Worm (Caenorhabditis elegans) whole organism, L2 larva: ENCODE data around the gene C44B7.7.

Experiments
- C34F6.9 ChIP-seq: fragments of 150-350 bp; optimal IDR thresholded peaks from 2 replicates; lab custom pipeline; 2014; ENCODE audit warnings: missing biosample characterization, missing genetic modification characterization
- F13H6.1 ChIP-seq: sonication (generic microtip); optimal IDR thresholded peaks from 2 replicates; lab custom pipeline; 2016; ENCODE audit warnings: missing genetic modification characterization, missing compliant biosample characterization
- R02D3.7 ChIP-seq: fragments of 150-350 bp; optimal IDR thresholded peaks from 2 replicates; lab custom pipeline; 2014; ENCODE audit warnings: missing biosample characterization, missing genetic modification characterization
- Y55F3AM.14 ChIP-seq: fragments of 200-800 bp; sonication (Bioruptor generic); optimal IDR thresholded peaks from 2 replicates; lab custom pipeline; 2018; ENCODE audit warnings: mild to moderate bottlenecking, missing genetic modification characterization, missing compliant biosample characterization
- ZK546.5 ChIP-seq: sonication (generic microtip); optimal IDR thresholded peaks from 2 replicates; lab custom pipeline; 2017; ENCODE audit warnings: missing biosample characterization, missing genetic modification characterization
- alr-1 ChIP-seq: fragments of 150-350 bp; optimal IDR thresholded peaks from 2 replicates; lab custom pipeline; 2014; ENCODE audit warnings: missing biosample characterization, missing genetic modification characterization
- ama-1 ChIP-seq: fragments of 150-350 bp; optimal IDR thresholded peaks from 2 replicates; lab custom pipeline; 2018; ENCODE audit warnings: inconsistent platforms
- blmp-1 ChIP-seq: sonication (generic microtip); optimal IDR thresholded peaks from 2 replicates; lab custom pipeline; 2017; ENCODE audit warnings: missing genetic modification characterization, mild to moderate bottlenecking, missing compliant biosample characterization, antibody characterized with exemption, moderate library complexity; ENCODE audit not compliant: insufficient read depth
- ceh-16 ChIP-seq: fragments of 150-350 bp; optimal IDR thresholded peaks from 2 replicates; lab custom pipeline; 2014; ENCODE audit warnings: missing biosample characterization, missing genetic modification characterization
- ceh-82 ChIP-seq: fragments of 150-350 bp; optimal IDR thresholded peaks from 2 replicates; lab custom pipeline; 2014; ENCODE audit warnings: missing biosample characterization, missing genetic modification characterization
- crh-2 ChIP-seq: sonication (generic microtip); optimal IDR thresholded peaks from 2 replicates; lab custom pipeline; 2017; ENCODE audit warnings: missing biosample characterization, missing genetic modification characterization
- dmd-4 ChIP-seq: sonication (generic microtip); optimal IDR thresholded peaks from 2 replicates; lab custom pipeline; 2017; ENCODE audit warnings: missing biosample characterization, missing genetic modification characterization
- egl-27 ChIP-seq: sonication (generic microtip); optimal IDR thresholded peaks from 3 replicates; lab custom pipeline; 2017; ENCODE audit warnings: missing biosample characterization, missing genetic modification reagents, missing genetic modification characterization
- elt-1 ChIP-seq: fragments of 150-350 bp; optimal IDR thresholded peaks from 2 replicates; lab custom pipeline; 2014; ENCODE audit warnings: missing biosample characterization, missing genetic modification characterization
- elt-3 ChIP-seq: sonication (generic microtip); optimal IDR thresholded peaks from 2 replicates; lab custom pipeline; 2017; ENCODE audit warnings: missing biosample characterization, missing genetic modification characterization
- fos-1 ChIP-seq: fragments of 150-350 bp; optimal IDR thresholded peaks from 2 replicates; lab custom pipeline; 2014; ENCODE audit warnings: missing biosample characterization, missing genetic modification characterization
- gmeb-1 ChIP-seq: fragments of 150-350 bp; optimal IDR thresholded peaks from 2 replicates; lab custom pipeline; 2014; ENCODE audit warnings: missing biosample characterization, missing genetic modification characterization
- lin-11 ChIP-seq: fragments of 150-350 bp; sonication (generic microtip); optimal IDR thresholded peaks from 2 replicates; lab custom pipeline; 2014; ENCODE audit warnings: missing biosample characterization, missing genetic modification characterization, inconsistent platforms, mixed read lengths
- lin-13 ChIP-seq: fragments of 150-350 bp; optimal IDR thresholded peaks from 2 replicates; lab custom pipeline; 2014; ENCODE audit warnings: missing biosample characterization, missing genetic modification reagents, missing genetic modification characterization
- lin-39 ChIP-seq: fragments of 150-350 bp; optimal IDR thresholded peaks from 2 replicates; lab custom pipeline; 2014; ENCODE audit warnings: missing biosample characterization, missing genetic modification reagents, missing genetic modification characterization
- lsy-2 ChIP-seq, 2 experiments: fragments of 150-350 bp in 1 of 2; sonication (generic microtip) in 1 of 2; optimal IDR thresholded peaks; 2 replicates each; lab custom pipeline; 2014 to 2017; ENCODE audit warnings: missing biosample characterization in 2 of 2, missing genetic modification characterization in 2 of 2
- mab-5 ChIP-seq: fragments of 150-350 bp; optimal IDR thresholded peaks from 2 replicates; lab custom pipeline; 2014; ENCODE audit warnings: missing biosample characterization, missing genetic modification characterization
- mbf-1 ChIP-seq: sonication (generic microtip); optimal IDR thresholded peaks from 2 replicates; lab custom pipeline; 2017; ENCODE audit warnings: missing biosample characterization, missing genetic modification characterization
- mdl-1 ChIP-seq, 2 experiments: fragments of 150-350 bp in 1 of 2; sonication (generic microtip) in 1 of 2; optimal IDR thresholded peaks; 2 replicates each; lab custom pipeline; 2017; ENCODE audit warnings: missing biosample characterization in 2 of 2, missing genetic modification characterization in 2 of 2
- nhr-12 ChIP-seq: fragments of 150-350 bp; optimal IDR thresholded peaks from 2 replicates; lab custom pipeline; 2014; ENCODE audit warnings: missing biosample characterization, missing genetic modification characterization
- nhr-129 ChIP-seq: fragments of 150-350 bp; optimal IDR thresholded peaks from 2 replicates; lab custom pipeline; 2014; ENCODE audit warnings: missing biosample characterization, missing genetic modification characterization
- nhr-23 ChIP-seq: fragments of 150-350 bp; optimal IDR thresholded peaks from 2 replicates; lab custom pipeline; 2014; ENCODE audit warnings: missing biosample characterization, missing genetic modification reagents, missing genetic modification characterization
- nhr-237 ChIP-seq: fragments of 150-350 bp; optimal IDR thresholded peaks from 2 replicates; lab custom pipeline; 2014; ENCODE audit warnings: missing biosample characterization, missing genetic modification characterization
- nhr-25 ChIP-seq: fragments of 150-350 bp; sonication (generic microtip); optimal IDR thresholded peaks from 3 replicates; lab custom pipeline; 2014; ENCODE audit warnings: missing biosample characterization, missing genetic modification characterization
- nhr-6 ChIP-seq: fragments of 150-350 bp; optimal IDR thresholded peaks from 2 replicates; lab custom pipeline; 2014; ENCODE audit warnings: missing biosample characterization, missing genetic modification characterization
- nhr-77 ChIP-seq: fragments of 150-350 bp; optimal IDR thresholded peaks from 2 replicates; lab custom pipeline; 2014; ENCODE audit warnings: missing biosample characterization, missing genetic modification characterization
- sem-4 ChIP-seq: fragments of 150-350 bp; optimal IDR thresholded peaks from 2 replicates; lab custom pipeline; 2014; ENCODE audit warnings: missing biosample characterization, missing genetic modification reagents, missing genetic modification characterization
- skn-1 ChIP-seq: sonication (generic microtip); optimal IDR thresholded peaks from 2 replicates; lab custom pipeline; 2017; ENCODE audit warnings: missing biosample characterization, missing genetic modification characterization
- sma-3 ChIP-seq: sonication (generic microtip); optimal IDR thresholded peaks from 2 replicates; lab custom pipeline; 2016; ENCODE audit warnings: missing genetic modification reagents, missing genetic modification characterization, missing compliant biosample characterization
- sma-9 ChIP-seq, 2 experiments: fragments of 150-350 bp in 1 of 2; sonication (generic microtip) in 1 of 2; optimal IDR thresholded peaks; 2 replicates each; lab custom pipeline; 2014 to 2016; ENCODE audit warnings: missing genetic modification characterization in 2 of 2, mild to moderate bottlenecking in 1 of 2, missing biosample characterization in 1 of 2, missing compliant biosample characterization in 1 of 2, missing genetic modification reagents in 1 of 2, moderate library complexity in 1 of 2
- snpc-4 ChIP-seq: fragments of 150-350 bp; optimal IDR thresholded peaks from 2 replicates; lab custom pipeline; 2014; ENCODE audit warnings: missing biosample characterization, missing genetic modification characterization
- unc-39 ChIP-seq: fragments of 150-350 bp; optimal IDR thresholded peaks from 2 replicates; lab custom pipeline; 2014; ENCODE audit warnings: missing biosample characterization, missing genetic modification characterization
- unc-55 ChIP-seq: fragments of 150-350 bp; sonication (generic microtip); optimal IDR thresholded peaks from 3 replicates; lab custom pipeline; 2014; ENCODE audit warnings: missing biosample characterization, missing genetic modification reagents, missing genetic modification characterization
- unc-62 ChIP-seq: fragments of 150-350 bp; optimal IDR thresholded peaks from 2 replicates; lab custom pipeline; 2014; ENCODE audit warnings: missing biosample characterization, missing genetic modification reagents, missing genetic modification characterization
- zag-1 ChIP-seq: fragments of 150-350 bp; optimal IDR thresholded peaks from 2 replicates; lab custom pipeline; 2014; ENCODE audit warnings: missing biosample characterization, missing genetic modification characterization
- ztf-1 ChIP-seq: fragments of 200-800 bp; sonication (Bioruptor generic); conservative IDR thresholded peaks from 2 replicates; pipeline ENCODE4 v1.3.6; 2022; ENCODE audit warnings: missing genetic modification characterization, missing compliant biosample characterization
- ztf-11 ChIP-seq: sonication (generic microtip); optimal IDR thresholded peaks from 2 replicates; lab custom pipeline; 2017; ENCODE audit warnings: missing biosample characterization, missing genetic modification characterization
- ztf-4 ChIP-seq: fragments of 150-350 bp; optimal IDR thresholded peaks from 2 replicates; lab custom pipeline; 2014; ENCODE audit warnings: missing biosample characterization, missing genetic modification characterization

Gene C44B7.7

ce11 chrII:6840663-6841062, 39.3 kb downstream of the C44B7.7 start:
- no peak for TF ChIP-seq sma-3
- no peak for TF ChIP-seq nhr-23
- TF ChIP-seq lin-11 (tag; lab: Kevin White, UChicago) = no peak
- TF ChIP-seq R02D3.7 (tag; lab: Kevin White, UChicago) = no peak
- TF ChIP-seq dmd-4 (tag; lab: Kevin White, UChicago) = no peak
- TF ChIP-seq lin-39 = no peak
- no peak for TF ChIP-seq ama-1
- no peak for TF ChIP-seq alr-1 (tag; lab: Kevin White, UChicago)
- TF ChIP-seq mdl-1 (tag; optimal IDR thresholded peaks at IDR 0.05; lab: Kevin White, UChicago) = no peak
- TF ChIP-seq snpc-4 = no peak
- no peak for TF ChIP-seq F13H6.1 (tag; lab: Kevin White, UChicago)
- TF ChIP-seq ZK546.5 (tag; lab: Kevin White, UChicago) = no peak
- TF ChIP-seq sma-9 (GFP tag; optimal IDR thresholded peaks at IDR 0.05; lab: Kevin White, UChicago) = no peak
- no peak for TF ChIP-seq sma-9 (tag; optimal IDR thresholded peaks at IDR 0.05; lab: Kevin White, UChicago)
- no peak for TF ChIP-seq ceh-16 (tag; lab: Kevin White, UChicago)

- TF ChIP-seq nhr-129 = peak; percentile 92
- peak; percentile 35 for TF ChIP-seq nhr-25 (tag; lab: Kevin White, UChicago)
- TF ChIP-seq unc-39 (tag; lab: Kevin White, UChicago) = no peak
- TF ChIP-seq blmp-1 (tag; lab: Kevin White, UChicago) = no peak
- no peak for TF ChIP-seq nhr-6 (tag; lab: Kevin White, UChicago)
- no peak for TF ChIP-seq ztf-1 (GFP tag; lab: Robert Waterston, UW)
- peak; percentile 56 for TF ChIP-seq C34F6.9 (tag; lab: Kevin White, UChicago)
- peak in 1 of 2 experiments; percentile 43 for TF ChIP-seq mdl-1 (tag; optimal IDR thresholded peaks at IDR 0.05; lab: Kevin White, UChicago)
- TF ChIP-seq crh-2 (tag; lab: Kevin White, UChicago) = peak; percentile 66
- TF ChIP-seq sma-9 (GFP tag; optimal IDR thresholded peaks at IDR 0.05; lab: Kevin White, UChicago) = peak; percentile 80
- TF ChIP-seq sma-9 (tag; optimal IDR thresholded peaks at IDR 0.05; lab: Kevin White, UChicago) = no peak
- no peak for TF ChIP-seq gmeb-1 (tag; lab: Kevin White, UChicago)
- no peak for TF ChIP-seq ZK546.5 (tag; lab: Kevin White, UChicago)
- TF ChIP-seq F13H6.1 (tag; lab: Kevin White, UChicago) = peak; percentile 76
- TF ChIP-seq skn-1 = no peak
- peak; percentile 37 for TF ChIP-seq sem-4
- peak in 1 of 2 experiments; percentile 57 for TF ChIP-seq lsy-2 (tag; optimal IDR thresholded peaks at IDR 0.05; lab: Kevin White, UChicago)
- TF ChIP-seq egl-27 = peak; percentile 76
- peak; percentile 21 for TF ChIP-seq unc-55 (GFP tag; lab: Kevin White, UChicago)
Observed at ce11 chrII:6838977-6839376, 41.0 kb downstream of the C44B7.7 start.

- TF ChIP-seq mab-5 (tag; lab: Kevin White, UChicago) (peak; percentile 94), nhr-23 (no peak), ZK546.5 (tag; lab: Kevin White, UChicago) (no peak), ama-1 (no peak), dmd-4 (tag; lab: Kevin White, UChicago) (no peak), mdl-1 (tag; optimal IDR thresholded peaks at IDR 0.05; lab: Kevin White, UChicago) (peak in 1 of 2 experiments; percentile 64), unc-55 (GFP tag; lab: Kevin White, UChicago) (no peak), nhr-12 (no peak), nhr-25 (tag; lab: Kevin White, UChicago) (peak; percentile 45), ceh-82 (tag; lab: Kevin White, UChicago) (no peak), sma-3 (no peak), nhr-6 (tag; lab: Kevin White, UChicago) (peak; percentile 4), nhr-237 (no peak), blmp-1 (tag; lab: Kevin White, UChicago) (no peak), sma-9 (GFP tag; optimal IDR thresholded peaks at IDR 0.05; lab: Kevin White, UChicago) (peak; percentile 42), sma-9 (tag; optimal IDR thresholded peaks at IDR 0.05; lab: Kevin White, UChicago) (no peak), gmeb-1 (tag; lab: Kevin White, UChicago) (no peak), ztf-4 (tag; lab: Kevin White, UChicago) (peak; percentile 22), Y55F3AM.14 (GFP tag; lab: Kevin White, UChicago) (no peak), C34F6.9 (tag; lab: Kevin White, UChicago) (peak; percentile 35), lin-11 (tag; lab: Kevin White, UChicago) (no peak), nhr-77 (tag; lab: Kevin White, UChicago) (no peak), elt-3 (tag; lab: Kevin White, UChicago) (no peak), unc-62 (GFP tag; lab: Kevin White, UChicago) (peak; percentile 79), nhr-129 (peak; percentile 18), ceh-16 (tag; lab: Kevin White, UChicago) (peak; percentile 11), ztf-1 (GFP tag; lab: Robert Waterston, UW) (no peak), fos-1 (tag; lab: Kevin White, UChicago) (no peak), skn-1 (no peak), R02D3.7 (tag; lab: Kevin White, UChicago) (no peak), mbf-1 (tag; lab: Kevin White, UChicago) (no peak), ztf-11 (tag; lab: Kevin White, UChicago) (peak; percentile 19), lin-13 (no peak), unc-39 (tag; lab: Kevin White, UChicago) (no peak), zag-1 (no peak), elt-1 (no peak), alr-1 (tag; lab: Kevin White, UChicago) (no peak), egl-27 (peak; percentile 94), lsy-2 (tag; optimal IDR thresholded peaks at IDR 0.05; lab: Kevin White, UChicago) (peak in 1 of 2 experiments; percentile 46), snpc-4 (no peak), F13H6.1 (tag; lab: Kevin White, UChicago) (peak; percentile 31)
Observed at ce11 chrII:6838270-6838878, 41.6 kb downstream of the C44B7.7 start.
